Fruit fly (Drosophila melanogaster): ENCODE measurements around the gene indra.

The indra gene

DNA sequence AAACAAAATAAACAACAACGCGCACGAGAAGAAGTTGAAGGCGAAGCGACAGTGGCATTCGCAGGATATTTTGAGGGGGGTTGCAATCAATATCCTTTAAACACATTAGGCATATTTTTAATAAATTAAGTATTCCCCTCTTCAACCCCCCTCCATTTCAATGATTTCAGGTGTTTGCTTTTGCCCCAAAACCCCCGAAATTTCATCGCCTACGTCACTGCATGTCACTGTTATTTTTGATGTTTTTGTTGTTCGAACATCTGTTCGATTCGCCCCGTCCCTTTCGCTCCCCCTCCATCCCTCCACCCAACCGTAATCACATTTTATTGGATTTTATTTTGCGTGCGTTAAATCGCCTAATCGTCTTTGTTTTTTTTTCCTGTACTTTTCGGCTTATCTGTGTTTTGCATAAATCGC lies 26.0 kb upstream of the indra start (continued):
- TF ChIP-seq Gug (GFP tag; IDR thresholded peaks at IDR 0.05) (peak; percentile 93), gem (tag; optimal IDR thresholded peaks at IDR 0.05) (peak; percentile 84), insv (GFP tag; optimal IDR thresholded peaks at IDR 0.05) (no peak), jumu (GFP tag; optimal IDR thresholded peaks at IDR 0.05) (peak; percentile 75), CG32532 (GFP tag; IDR thresholded peaks at IDR 0.05) (peak; percentile 90), lov (optimal IDR thresholded peaks at IDR 0.05) (no peak), lov (GFP tag; IDR thresholded peaks at IDR 0.05) (peak; percentile 91), dan (GFP tag; IDR thresholded peaks at IDR 0.05) (peak; percentile 79; the same call in 1 of the 2 replicates), kay (GFP tag; optimal IDR thresholded peaks at IDR 0.05) (peak; percentile 69), NK7.1 (GFP tag; optimal IDR thresholded peaks at IDR 0.05) (peak; percentile 66), D19B (GFP tag; optimal IDR thresholded peaks at IDR 0.05) (peak; percentile 46), CG9876 (GFP tag; optimal IDR thresholded peaks at IDR 0.05) (peak; percentile 63), CG8089 (GFP tag; optimal IDR thresholded peaks at IDR 0.05) (peak; percentile 47), scrt (GFP tag; optimal IDR thresholded peaks at IDR 0.05) (peak; percentile 63), tx (GFP tag; optimal IDR thresholded peaks at IDR 0.05) (peak; percentile 61), CoRest (tag; optimal IDR thresholded peaks at IDR 0.05) (peak; percentile 68), CG3995 (GFP tag; optimal IDR thresholded peaks at IDR 0.05) (peak; percentile 48), Xbp1 (GFP tag; optimal IDR thresholded peaks at IDR 0.05) (peak; percentile 80), salm (tag; optimal IDR thresholded peaks at IDR 0.05) (peak; percentile 12), ATbp (GFP tag; optimal IDR thresholded peaks at IDR 0.05) (peak; percentile 60), Rx (GFP tag; IDR thresholded peaks at IDR 0.05) (peak; percentile 81), CG12104 (GFP tag; optimal IDR thresholded peaks at IDR 0.05) (peak; percentile 39), dmrt99B (tag; optimal IDR thresholded peaks at IDR 0.05) (peak; percentile 84), CrebB (tag; optimal IDR thresholded peaks at IDR 0.05) (peak; percentile 49), bowl (GFP tag; IDR thresholded peaks at IDR 0.05) (peak; percentile 54; the same call in 1 of the 2 replicates), BEAF-32 (GFP tag; optimal IDR thresholded peaks at IDR 0.05) (no peak), CG11696 (GFP tag; IDR thresholded peaks at IDR 0.05) (peak; percentile 71; the same call in 1 of the 2 replicates), CG16815 (GFP tag; optimal IDR thresholded peaks at IDR 0.05) (peak; percentile 83), Med (GFP tag) (peak; percentile 98), maf-S (GFP tag; optimal IDR thresholded peaks at IDR 0.05) (peak; percentile 75), ewg (GFP tag; optimal IDR thresholded peaks at IDR 0.05) (peak; percentile 40), CG12659 (GFP tag; optimal IDR thresholded peaks at IDR 0.05) (peak; percentile 54), CG9609 (GFP tag; optimal IDR thresholded peaks at IDR 0.05) (peak; percentile 74), sima (GFP tag; optimal IDR thresholded peaks at IDR 0.05) (no peak), Tbp (GFP tag; optimal IDR thresholded peaks at IDR 0.05) (no peak), CG18599 (GFP tag; optimal IDR thresholded peaks at IDR 0.05) (peak; percentile 88), sim (GFP tag; IDR thresholded peaks at IDR 0.05) (peak; percentile 81), Max (GFP tag; optimal IDR thresholded peaks at IDR 0.05) (peak; percentile 36), CG7357 (GFP tag; IDR thresholded peaks at IDR 0.05) (peak; percentile 77), Neu2 (GFP tag; optimal IDR thresholded peaks at IDR 0.05; ENCODE audit: borderline replicate concordance) (peak; percentile 56), Hr39 (optimal IDR thresholded peaks at IDR 0.05) (no peak), Doc3 (GFP tag; IDR thresholded peaks at IDR 0.05; ENCODE audit: partially characterized antibody) (no peak), CG12769 (tag; optimal IDR thresholded peaks at IDR 0.05) (peak; percentile 87), slou (GFP tag; optimal IDR thresholded peaks at IDR 0.05) (peak; percentile 81), tin (GFP tag; optimal IDR thresholded peaks at IDR 0.05) (peak; percentile 73), gce (GFP tag; IDR thresholded peaks at IDR 0.05) (peak; percentile 66; the same call in 1 of the 3 replicates), CG11504 (tag; optimal IDR thresholded peaks at IDR 0.05) (peak; percentile 74), toy (GFP tag; IDR thresholded peaks at IDR 0.05) (0 out of 2 replicates have a peak, but pooled peaks have one; percentile 30), amos (GFP tag; IDR thresholded peaks at IDR 0.05; ENCODE audit: partially characterized antibody) (no peak), Dfd (GFP tag; optimal IDR thresholded peaks at IDR 0.05) (no peak), Ets65A (GFP tag) (peak; percentile 97), CG8944 (GFP tag; optimal IDR thresholded peaks at IDR 0.05) (peak; percentile 70)

All from whole organism, embryonic.